Worm (Caenorhabditis elegans): ENCODE results near the gene T28A11.25.

T28A11.25 gene

DNA sequence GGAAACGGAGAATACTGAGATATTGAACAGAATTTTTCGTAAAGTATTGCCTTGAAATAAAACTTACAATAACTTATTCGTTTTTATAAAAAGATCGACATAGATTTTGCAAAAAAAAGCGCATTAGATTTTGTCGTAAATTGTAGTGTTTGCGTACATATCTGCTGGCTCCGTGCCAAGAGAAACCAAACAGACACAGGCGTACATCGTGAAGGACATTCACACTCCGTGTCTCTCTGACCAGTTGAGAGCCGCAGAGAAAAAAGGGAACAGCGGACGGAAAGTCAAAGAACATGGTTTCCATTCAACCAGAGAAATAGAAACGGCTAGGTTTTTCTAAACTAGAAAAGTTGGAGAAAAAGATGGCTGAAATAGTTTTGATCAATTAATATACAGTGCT, 33.7 kb downstream of the T28A11.25 start, which contains the start of gene arrd-19 (continued):
- TF ChIP-seq ZK337.2 (GFP tag; IDR thresholded peaks at IDR 0.05) (no peak), arid-1 (GFP tag; conservative IDR thresholded peaks at IDR 0.05) (peak; percentile 67; the same call in 1 of the 2 replicates), egl-27 (tag; optimal IDR thresholded peaks at IDR 0.05) (no peak), set-16 (GFP tag; IDR thresholded peaks at IDR 0.05) (no peak), lin-29 (GFP tag; IDR thresholded peaks at IDR 0.05) (peak; percentile 58; the same call in 1 of the 2 replicates), fos-1 (tag; optimal IDR thresholded peaks at IDR 0.05) (no peak), jun-1 (tag; optimal IDR thresholded peaks at IDR 0.05) (no peak), spr-3 (GFP tag; optimal IDR thresholded peaks at IDR 0.05) (no peak), snpc-1.2 (GFP tag; IDR thresholded peaks at IDR 0.05) (no peak), ama-1 (optimal IDR thresholded peaks at IDR 0.05) (no peak), ztf-11 (tag; optimal IDR thresholded peaks at IDR 0.05) (no peak), nhr-77 (tag; optimal IDR thresholded peaks at IDR 0.05) (peak; percentile 79), mdt-29 (GFP tag; IDR thresholded peaks at IDR 0.05) (no peak), snpc-4 (tag; optimal IDR thresholded peaks at IDR 0.05) (no peak), Y75B8A.6 (GFP tag; IDR thresholded peaks at IDR 0.05) (no peak), cey-2 (tag; optimal IDR thresholded peaks at IDR 0.05; ENCODE audit: borderline replicate concordance, insufficient read depth) (no peak), nhr-48 (tag; optimal IDR thresholded peaks at IDR 0.05) (peak; percentile 90), F10B5.3 (tag; optimal IDR thresholded peaks at IDR 0.05) (no peak), R02D3.7 (tag; optimal IDR thresholded peaks at IDR 0.05) (no peak), dve-1 (tag; optimal IDR thresholded peaks at IDR 0.05; ENCODE audit: insufficient read depth) (peak; percentile 89), lir-3 (tag; optimal IDR thresholded peaks at IDR 0.05) (no peak), zag-1 (tag; optimal IDR thresholded peaks at IDR 0.05) (no peak), pqm-1 (tag; optimal IDR thresholded peaks at IDR 0.05) (peak; percentile 32), ceh-20 (GFP tag; IDR thresholded peaks at IDR 0.05) (peak; percentile 61; the same call in 1 of the 2 replicates), F26F4.8 (GFP tag; conservative IDR thresholded peaks at IDR 0.05) (no peak), F44E2.7 (GFP tag; IDR thresholded peaks at IDR 0.05) (no peak), gei-8 (GFP tag; optimal IDR thresholded peaks at IDR 0.05) (no peak), F37D6.2 (tag; optimal IDR thresholded peaks at IDR 0.05) (peak; percentile 41), hmg-1.1 (GFP tag; IDR thresholded peaks at IDR 0.05) (peak; percentile 93)

DNA sequence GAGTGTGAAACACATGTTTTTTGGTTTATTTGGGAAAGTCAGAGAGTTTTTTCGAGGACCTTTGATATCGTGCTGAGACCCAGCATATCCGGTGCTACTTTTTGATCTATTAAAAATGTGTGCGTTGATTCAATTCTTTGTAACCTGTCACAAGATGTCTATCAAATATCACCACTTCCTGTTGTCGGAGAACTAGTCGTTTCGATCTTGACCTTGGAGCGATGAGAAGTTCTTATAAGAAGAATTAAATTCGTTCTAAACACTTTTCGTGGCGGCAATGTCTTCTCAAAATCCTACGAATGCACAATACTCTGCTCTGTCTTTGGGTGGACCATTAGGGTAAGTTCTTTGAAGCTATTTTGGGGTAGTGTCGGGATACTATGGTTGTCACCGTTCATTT, 34.5 kb downstream of the T28A11.25 start, which contains the start of gene F35F10.1:
Gene F35F10.1 (plus strand): TSS at position 200 of the 400 bp plus-strand sequence.
- TF ChIP-seq zip-2 (tag; optimal IDR thresholded peaks at IDR 0.05) (no peak), aha-1 (tag) (no peak), lsy-2 (tag; optimal IDR thresholded peaks at IDR 0.05) (no peak), cey-2 (tag; optimal IDR thresholded peaks at IDR 0.05; ENCODE audit: borderline replicate concordance, insufficient read depth) (no peak), mdl-1 (tag; optimal IDR thresholded peaks at IDR 0.05) (no peak), attf-4 (tag; optimal IDR thresholded peaks at IDR 0.05) (no peak)

DNA sequence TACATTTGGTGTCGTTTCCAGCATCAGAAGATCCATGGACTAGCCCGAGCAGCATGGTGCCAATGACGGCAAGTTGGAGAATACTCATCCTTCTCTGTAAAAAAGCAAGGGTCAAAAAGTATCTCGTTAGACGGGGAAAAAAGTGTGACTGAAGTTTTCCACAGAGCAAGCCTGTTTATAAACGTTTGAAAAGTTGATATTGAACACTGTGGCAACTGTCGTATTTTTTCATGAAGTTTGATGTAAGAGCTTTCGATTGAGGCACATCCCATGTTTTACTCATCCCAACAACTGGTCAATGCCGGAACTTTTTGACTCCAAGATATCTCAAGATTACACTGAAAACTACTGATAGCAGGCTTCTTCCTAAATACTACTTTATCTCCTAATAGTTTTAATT, 37.4 kb downstream of the T28A11.25 start, which contains the start of gene F35F10.13:
Gene F35F10.13 (minus strand): TSS at position 101 of the 400 bp plus-strand sequence.
- TF ChIP-seq F26F4.8 (GFP tag; conservative IDR thresholded peaks at IDR 0.05) (no peak), Y105C5A.15 (GFP tag; IDR thresholded peaks at IDR 0.05) (no peak), skn-1 (tag; optimal IDR thresholded peaks at IDR 0.05) (no peak), mxl-2 (GFP tag; conservative IDR thresholded peaks at IDR 0.05) (no peak), arid-1 (GFP tag; conservative IDR thresholded peaks at IDR 0.05) (no peak), dmd-9 (GFP tag; IDR thresholded peaks at IDR 0.05) (no peak), ZK337.2 (GFP tag; IDR thresholded peaks at IDR 0.05) (no peak), jun-1 (tag; optimal IDR thresholded peaks at IDR 0.05) (no peak)

All from whole organism, L4 larva.